Fruit fly (Drosophila melanogaster) whole organism: Measurements from ENCODE around the gene CG32512.

Experiments
- CG8478 ChIP-seq: fragments of >200 bp; optimal IDR thresholded peaks from 2 replicates; lab custom pipeline; 2018; ENCODE audit warnings: inconsistent platforms
- Dll ChIP-seq: fragments of >200 bp; optimal IDR thresholded peaks from 2 replicates; lab custom pipeline; 2017
- EcR ChIP-seq, 2 experiments: fragments of >200 bp; optimal IDR thresholded peaks; 2 replicates each; lab custom pipeline; 2017; ENCODE audit warnings: missing biosample characterization in 2 of 2, missing genetic modification characterization in 2 of 2, missing genetic modification reagents in 2 of 2
- pan ChIP-seq: fragments of >200 bp; optimal IDR thresholded peaks from 2 replicates; lab custom pipeline; 2017
- psq ChIP-seq: fragments of >200 bp; optimal IDR thresholded peaks from 2 replicates; lab custom pipeline; 2017
- usp ChIP-seq: fragments of >200 bp; optimal IDR thresholded peaks from 2 replicates; lab custom pipeline; 2017; ENCODE audit warnings: missing biosample characterization, missing genetic modification characterization, mixed read lengths

CG32512 gene

DNA sequence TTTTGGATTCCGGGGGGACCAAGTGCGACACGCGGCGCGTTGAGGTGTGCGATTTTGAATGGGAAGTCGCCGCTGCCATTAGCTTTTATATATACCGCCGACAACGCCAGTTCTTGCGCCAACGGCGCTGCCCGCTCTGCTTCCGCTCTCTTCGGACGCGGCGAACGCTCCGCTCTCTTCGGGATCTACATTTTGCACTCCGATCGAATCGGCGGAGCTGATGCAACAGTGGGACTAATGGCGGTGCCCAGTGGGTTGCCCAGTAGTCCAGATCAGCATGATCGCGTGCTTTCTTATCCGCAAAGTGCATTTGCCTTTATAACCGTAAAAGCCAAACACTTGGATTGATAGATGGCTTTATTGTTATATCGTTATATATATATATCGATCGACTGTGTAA lies at the start of gene CG32512:
CG32512 (minus strand) TSS at position 67 of the 400 bp plus-strand sequence.
- TF ChIP-seq EcR (GFP tag; optimal IDR thresholded peaks at IDR 0.05; lab: Kevin White, UChicago), result no peak
- TF ChIP-seq CG8478 (lab: Kevin White, UChicago), result no peak
- TF ChIP-seq psq, result no peak
- no peak for TF ChIP-seq usp
- no peak for TF ChIP-seq pan (lab: Kevin White, UChicago)
- no peak for TF ChIP-seq Dll (lab: Kevin White, UChicago)

DNA sequence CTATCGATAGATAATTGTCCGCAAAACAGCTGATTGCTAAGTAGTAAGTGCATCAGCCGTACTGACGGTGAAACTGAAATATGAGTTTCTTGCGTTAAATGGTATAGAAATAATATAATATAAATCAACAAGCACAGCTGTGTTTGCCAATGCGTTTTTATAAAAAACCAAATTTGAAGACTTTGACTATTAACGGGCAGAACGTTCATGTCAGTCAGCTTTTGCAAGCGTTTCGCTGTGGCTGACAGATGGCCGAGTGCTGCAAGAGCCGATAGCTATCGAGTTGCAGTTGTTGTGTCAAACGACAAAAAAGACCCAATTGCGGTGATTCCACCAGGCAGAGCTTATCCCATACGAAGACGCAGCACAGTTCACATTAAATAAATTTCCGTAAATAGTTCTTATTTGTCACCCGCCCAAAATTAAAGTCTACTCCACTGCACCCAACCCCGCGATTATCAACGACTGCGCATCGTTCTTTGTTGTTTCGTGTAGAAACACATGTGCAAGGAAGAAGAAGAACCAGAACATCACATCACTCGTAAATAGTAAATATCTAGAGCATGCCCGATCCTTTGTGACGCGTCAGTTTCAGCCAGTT lies 49.6 kb upstream of the CG32512 start, which contains the start of the genes unc and CG15445:
unc (minus strand) TSS at position 51 of the 601 bp plus-strand sequence.
CG15445 (plus strand) TSS at position 296 of the 601 bp plus-strand sequence.
- TF ChIP-seq usp, result no peak
- no peak for TF ChIP-seq Dll (lab: Kevin White, UChicago)
- no peak for TF ChIP-seq CG8478 (lab: Kevin White, UChicago)
- TF ChIP-seq psq, result no peak
- no peak for TF ChIP-seq EcR (GFP tag; optimal IDR thresholded peaks at IDR 0.05; lab: Kevin White, UChicago)
- TF ChIP-seq pan (lab: Kevin White, UChicago), result no peak

DNA sequence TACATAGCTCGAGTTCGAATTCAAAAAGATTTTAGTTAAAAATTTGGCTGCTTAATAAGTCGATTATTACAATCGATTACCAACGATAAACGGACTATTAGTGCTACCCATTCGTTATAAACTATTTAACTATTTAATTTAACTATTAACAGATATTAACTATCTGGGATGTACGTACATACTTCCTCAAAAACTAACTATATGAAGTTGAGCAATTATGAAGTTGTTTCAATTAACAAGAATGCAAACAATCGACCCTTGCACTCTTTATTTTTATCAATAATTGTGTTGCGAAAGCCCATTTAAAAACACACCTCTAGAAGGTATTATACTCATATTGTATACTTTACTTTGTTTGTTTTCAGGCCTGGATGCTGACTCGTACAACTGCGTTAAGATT lies 38.9 kb upstream of the CG32512 start, which contains the start of gene CG1503:
CG1503 (minus strand) TSS at position 101 of the 400 bp plus-strand sequence.
- no peak for TF ChIP-seq pan (lab: Kevin White, UChicago)
- no peak for TF ChIP-seq usp
- no peak for TF ChIP-seq CG8478 (lab: Kevin White, UChicago)
- no peak for TF ChIP-seq psq
- no peak for TF ChIP-seq EcR (GFP tag; optimal IDR thresholded peaks at IDR 0.05; lab: Kevin White, UChicago)
- TF ChIP-seq Dll (lab: Kevin White, UChicago), result no peak

DNA sequence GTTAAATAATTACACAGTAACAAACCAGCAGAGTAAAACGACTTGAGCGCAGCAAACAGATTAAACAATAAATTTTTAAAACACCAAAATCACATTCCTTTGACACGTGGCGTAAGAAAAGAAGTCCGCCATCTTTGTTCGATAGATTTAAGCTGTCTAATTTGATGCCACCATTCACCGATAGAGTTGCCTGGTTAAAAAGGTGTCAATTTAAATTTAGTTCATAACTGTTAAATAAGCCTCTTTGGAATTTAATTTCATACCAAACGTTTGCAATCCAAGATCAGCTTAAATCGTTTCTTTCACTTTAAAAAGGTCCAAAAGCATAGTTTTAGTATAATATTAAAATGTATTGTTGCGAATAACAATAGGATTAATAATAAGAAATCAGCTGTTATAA lies 34.8 kb upstream of the CG32512 start, which contains the start of gene CG15446:
CG15446 (minus strand) TSS at position 101 of the 400 bp plus-strand sequence.
- TF ChIP-seq psq (no peak), EcR (GFP tag; optimal IDR thresholded peaks at IDR 0.05; lab: Kevin White, UChicago) (no peak), pan (lab: Kevin White, UChicago) (no peak), usp (no peak), CG8478 (lab: Kevin White, UChicago) (no peak), Dll (lab: Kevin White, UChicago) (no peak)

DNA sequence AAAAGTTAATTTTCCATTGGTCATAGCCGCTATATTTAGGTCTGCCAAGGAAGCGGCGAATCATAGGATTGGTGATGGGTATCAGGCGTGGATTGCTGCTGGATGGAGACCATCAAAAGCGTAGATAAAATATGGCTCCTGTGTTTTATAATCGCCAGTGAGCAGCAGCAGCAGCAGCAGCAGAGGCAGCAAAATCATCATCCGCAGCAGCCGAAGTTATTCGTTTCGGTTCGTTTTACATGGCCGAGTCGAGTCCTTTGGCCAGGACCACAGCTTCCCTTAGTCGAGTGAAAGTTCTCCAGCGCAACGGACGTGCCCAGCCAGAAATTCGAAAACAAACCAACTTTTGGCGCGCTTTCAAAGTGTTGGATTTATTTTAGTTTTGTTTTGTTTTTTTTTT lies 26.2 kb upstream of the CG32512 start, which contains the start of gene stg1:
stg1 (plus strand) TSS at position 301 of the 400 bp plus-strand sequence.
- no peak for TF ChIP-seq Dll (lab: Kevin White, UChicago)
- no peak for TF ChIP-seq psq

DNA sequence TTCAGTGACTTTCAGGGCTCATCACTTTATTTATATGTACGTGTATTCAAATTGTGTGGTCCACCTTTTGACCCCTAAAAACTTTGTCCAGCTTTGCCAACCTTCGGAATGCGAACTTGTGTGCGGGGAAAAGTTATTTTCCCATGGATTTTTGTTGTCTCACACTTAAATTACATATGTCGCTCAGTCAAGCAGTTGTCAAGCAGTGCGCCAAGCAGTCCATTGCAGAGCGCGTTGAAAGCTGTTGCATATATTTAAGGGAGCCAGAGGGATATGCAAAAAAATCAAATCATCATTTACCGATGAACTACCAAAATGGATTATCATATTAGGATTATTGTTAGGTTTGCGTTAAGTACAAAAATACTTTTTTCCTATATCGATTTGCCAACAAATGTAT lies 15.9 kb upstream of the CG32512 start:
- TF ChIP-seq EcR (GFP tag; optimal IDR thresholded peaks at IDR 0.05; lab: Kevin White, UChicago), result no peak
- TF ChIP-seq psq, result no peak
- TF ChIP-seq usp, result no peak
- TF ChIP-seq CG8478 (lab: Kevin White, UChicago), result no peak

DNA sequence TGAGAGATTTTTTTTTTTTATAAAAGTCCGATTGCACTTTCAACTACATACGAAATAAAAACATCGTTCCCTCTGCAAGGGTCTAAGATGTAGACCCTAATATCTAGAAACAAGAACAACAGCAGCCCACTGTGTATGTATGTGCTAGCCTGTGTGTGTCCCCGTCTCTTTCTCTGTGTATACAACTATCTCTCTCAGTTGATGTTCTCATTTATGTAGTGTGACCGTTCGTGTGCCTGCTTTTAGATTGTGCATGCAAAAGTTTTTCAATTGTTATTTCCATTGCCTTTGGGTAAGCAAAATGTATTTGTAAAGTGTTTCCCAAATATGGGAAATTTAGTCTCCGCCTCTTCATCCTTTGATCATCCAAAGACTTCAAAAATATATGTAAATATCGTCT lies 13.0 kb upstream of the CG32512 start:
- TF ChIP-seq Dll (lab: Kevin White, UChicago) (no peak), CG8478 (lab: Kevin White, UChicago) (no peak), EcR (GFP tag; optimal IDR thresholded peaks at IDR 0.05; lab: Kevin White, UChicago) (no peak), psq (no peak)

DNA sequence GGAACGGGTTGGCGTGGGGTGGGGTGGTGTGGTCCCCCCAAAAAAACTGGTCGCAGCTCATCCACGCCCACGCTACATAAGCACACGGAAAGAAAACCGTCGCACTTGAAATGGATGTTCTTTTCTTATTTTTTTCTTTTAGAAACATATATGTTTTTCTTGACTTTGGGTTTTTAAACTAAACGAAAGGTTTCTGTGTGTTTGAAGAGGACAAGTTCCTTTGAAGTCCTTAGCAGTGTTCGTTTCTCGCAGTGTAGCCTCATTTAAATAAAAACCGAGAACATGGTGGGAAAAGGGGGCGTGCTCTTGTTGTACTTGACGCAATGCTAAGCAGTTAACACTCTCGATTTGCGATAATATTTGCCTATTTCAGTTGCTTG lies 7.0 kb upstream of the CG32512 start:
- no peak for TF ChIP-seq usp
- no peak for TF ChIP-seq pan (lab: Kevin White, UChicago)
- no peak for TF ChIP-seq Dll (lab: Kevin White, UChicago)
- no peak for TF ChIP-seq psq
- no peak for TF ChIP-seq CG8478 (lab: Kevin White, UChicago)
- TF ChIP-seq EcR (GFP tag; optimal IDR thresholded peaks at IDR 0.05; lab: Kevin White, UChicago), result no peak

DNA sequence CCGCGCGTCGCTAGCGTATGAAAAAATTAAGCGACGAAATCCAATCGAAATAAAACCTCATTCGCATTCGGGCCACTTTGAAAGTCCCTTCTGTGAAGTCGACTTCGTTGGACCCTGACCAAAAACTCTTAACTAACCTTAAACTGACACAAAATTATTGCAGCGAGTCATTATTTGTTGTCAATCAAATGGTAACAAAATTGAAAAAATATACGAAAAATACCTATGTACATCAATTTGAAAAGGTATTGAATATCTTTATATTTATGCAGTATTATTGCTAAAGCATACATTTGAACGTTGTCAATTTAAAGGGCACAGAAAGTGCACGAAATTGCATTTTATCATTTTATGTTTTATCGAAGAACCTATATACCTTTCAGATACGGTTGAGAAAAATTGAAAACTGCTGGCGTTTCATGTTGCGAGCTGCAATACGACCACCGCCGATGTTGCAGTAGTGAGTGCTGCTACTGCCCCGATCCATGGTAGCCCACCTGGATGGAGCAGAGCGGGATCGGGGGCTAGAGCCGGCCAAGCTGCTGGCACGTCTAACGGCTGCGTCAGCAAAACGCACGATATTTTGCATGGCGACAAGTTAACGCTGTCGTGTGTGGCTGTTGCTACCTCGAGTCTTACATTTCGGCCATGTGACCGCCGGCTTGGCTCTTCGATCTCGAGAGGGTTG lies 6.4 kb upstream of the CG32512 start:
- TF ChIP-seq Dll (lab: Kevin White, UChicago) (no peak), EcR (GFP tag; optimal IDR thresholded peaks at IDR 0.05; lab: Kevin White, UChicago) (no peak)

DNA sequence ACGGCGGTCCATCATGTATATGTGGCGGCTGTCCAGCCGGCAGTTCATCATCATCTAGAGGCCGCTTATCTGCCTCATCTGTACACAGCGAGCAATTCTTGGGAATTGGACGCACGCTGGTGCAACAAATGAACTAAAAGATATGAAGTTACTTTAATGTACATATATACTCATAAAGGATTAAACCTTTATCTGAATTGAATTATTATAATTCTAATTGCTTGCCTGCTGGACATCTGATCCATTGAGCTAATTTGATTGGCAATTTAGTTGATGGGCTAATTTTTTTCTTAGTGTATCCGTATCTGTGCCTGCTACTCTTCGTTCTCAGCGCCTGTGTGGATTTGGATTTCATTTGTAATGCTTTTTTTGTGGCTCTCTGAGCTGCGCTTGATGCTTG lies 5.6 kb upstream of the CG32512 start:
- no peak for TF ChIP-seq usp
- peak in 1 of 2 experiments; percentile 13 for TF ChIP-seq EcR (GFP tag; optimal IDR thresholded peaks at IDR 0.05; lab: Kevin White, UChicago)

DNA sequence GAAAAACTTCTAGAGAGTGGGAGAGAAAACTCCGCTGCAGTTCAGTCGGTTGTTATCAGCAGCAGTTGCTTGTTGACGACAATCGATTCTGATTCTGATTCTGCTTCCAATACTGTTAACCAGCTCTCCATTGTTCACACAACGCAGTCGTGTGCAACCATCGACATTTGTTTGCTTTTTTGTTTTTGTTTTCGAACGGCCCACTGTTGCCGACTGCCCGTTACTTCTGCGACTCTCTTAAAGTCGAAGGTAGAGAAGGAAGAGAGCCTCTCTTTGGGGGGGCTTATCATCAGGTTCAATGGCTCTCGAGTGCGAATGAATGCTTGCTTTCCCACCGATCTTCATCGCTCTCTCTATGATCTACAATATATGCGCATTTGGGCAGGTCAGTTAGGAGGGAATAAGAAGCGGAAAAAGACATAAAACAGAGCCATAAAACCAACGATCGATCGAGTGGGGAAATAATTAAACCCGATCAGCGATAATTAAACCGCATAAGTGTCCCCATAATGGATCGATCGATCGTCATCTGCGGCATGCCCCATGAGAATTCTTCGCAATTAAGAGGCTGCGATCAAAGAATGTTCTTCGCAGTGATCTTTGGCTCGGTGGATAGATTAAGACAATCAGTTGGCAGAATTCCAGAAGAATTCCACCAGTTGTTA lies 4.5 kb upstream of the CG32512 start:
- peak; percentile 35 to 73 for TF ChIP-seq EcR (GFP tag; optimal IDR thresholded peaks at IDR 0.05; lab: Kevin White, UChicago)
- no peak for TF ChIP-seq usp

DNA sequence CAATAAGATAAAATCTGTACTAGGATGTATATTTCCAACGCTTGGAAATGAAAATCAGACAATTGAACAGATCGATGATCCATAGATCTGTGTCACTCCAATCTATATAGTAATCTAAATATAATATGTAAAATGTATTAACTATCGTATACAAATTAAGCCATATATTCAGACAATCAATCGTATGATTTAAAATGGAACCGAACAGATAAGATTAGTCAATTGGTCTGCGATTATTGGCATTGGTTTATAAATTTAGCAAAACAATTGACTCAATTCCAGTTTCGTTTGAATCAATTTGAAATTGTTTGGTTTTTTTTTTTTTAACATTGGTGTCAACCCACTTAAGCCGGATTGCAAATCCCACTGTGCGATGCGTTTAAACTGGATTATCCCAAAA lies 568 bp upstream of the CG32512 start:
- TF ChIP-seq pan (lab: Kevin White, UChicago) (no peak), psq (no peak), usp (no peak), CG8478 (lab: Kevin White, UChicago) (no peak), EcR (GFP tag; optimal IDR thresholded peaks at IDR 0.05; lab: Kevin White, UChicago) (no peak), Dll (lab: Kevin White, UChicago) (no peak)
